Worm (Caenorhabditis elegans): Measurements from ENCODE around the gene sqst-5.
"Not testable (repeated sequence)": the region's sequence is repeated elsewhere in the genome, so short reads cannot be mapped to it uniquely, and the experiment has no call there.

The sqst-5 gene

ce11 chrIII:97018-97417 lies 50.4 kb downstream of the sqst-5 start, which contains the start of gene C29F9.8:
Gene C29F9.8, minus strand, starts transcription at chrIII:97118.
- not testable (repeated sequence) for TF ChIP-seq unc-39 (tag; optimal IDR thresholded peaks at IDR 0.05); sem-2 (GFP tag; optimal IDR thresholded peaks at IDR 0.05); bed-3 (GFP tag; optimal IDR thresholded peaks at IDR 0.05)
